Fruit fly (Drosophila melanogaster): ENCODE data around the gene Hsp67Bc.

Gene Hsp67Bc

DNA sequence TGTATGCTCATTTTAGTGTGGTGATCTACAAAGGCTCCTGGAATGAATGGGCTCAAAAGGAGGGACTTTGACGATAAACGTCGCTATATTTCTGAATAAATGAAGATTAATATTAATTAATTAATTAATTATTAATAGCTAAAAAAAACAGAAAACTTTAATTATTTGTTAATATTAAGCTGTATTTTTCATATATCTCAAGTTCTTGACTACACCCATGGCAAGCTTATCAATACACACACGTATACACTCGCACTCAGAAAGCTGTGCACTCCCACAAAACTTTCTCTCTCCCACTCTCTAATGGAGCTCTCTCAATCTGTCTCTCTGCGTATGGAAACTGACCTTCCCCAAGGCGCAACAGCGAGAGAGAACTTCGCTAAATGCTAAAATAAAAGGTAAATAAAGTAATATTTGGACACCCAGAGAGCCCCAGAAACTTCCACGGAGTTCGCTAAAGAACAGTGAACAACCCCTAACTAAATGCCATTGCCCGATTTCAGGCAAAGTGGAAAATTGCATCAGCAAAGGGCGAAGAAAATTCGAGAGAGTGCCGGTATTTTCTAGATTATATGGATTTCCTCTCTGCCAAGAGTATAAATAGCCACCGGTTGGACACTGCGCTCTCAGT, 1.2 kb upstream of the Hsp67Bc start (continued):
- TF ChIP-seq Ptx1 (GFP tag; IDR thresholded peaks at IDR 0.05) (peak; percentile 71), zen (tag; optimal IDR thresholded peaks at IDR 0.05) (peak; percentile 2), chn (GFP tag; optimal IDR thresholded peaks at IDR 0.05) (peak; percentile 6), CG11456 (GFP tag; IDR thresholded peaks at IDR 0.05) (0 out of 3 replicates have a peak, but pooled peaks have one; percentile 66), schlank (tag; optimal IDR thresholded peaks at IDR 0.05) (no peak), CG4328 (GFP tag; optimal IDR thresholded peaks at IDR 0.05) (peak; percentile 61), HmgZ (tag; optimal IDR thresholded peaks at IDR 0.05) (peak; percentile 4), CG14014 (GFP tag; IDR thresholded peaks at IDR 0.05) (peak; percentile 70; the same call in 1 of the 2 replicates), Hmx (GFP tag; optimal IDR thresholded peaks at IDR 0.05) (peak; percentile 27), Gug (GFP tag; IDR thresholded peaks at IDR 0.05) (no peak), CG14667 (GFP tag; IDR thresholded peaks at IDR 0.05) (0 out of 2 replicates have a peak, but pooled peaks have one; percentile 23), CG2120 (GFP tag; optimal IDR thresholded peaks at IDR 0.05) (peak; percentile 71), CG8290 (GFP tag; optimal IDR thresholded peaks at IDR 0.05) (no peak), CG8290 (tag; optimal IDR thresholded peaks at IDR 0.05) (peak in 1 of 2 experiments; percentile 57), CG12942 (GFP tag; optimal IDR thresholded peaks at IDR 0.05) (no peak), CG17612 (GFP tag; IDR thresholded peaks at IDR 0.05) (0 out of 2 replicates have a peak, but pooled peaks have one; percentile 24), CG18476 (GFP tag; optimal IDR thresholded peaks at IDR 0.05) (peak; percentile 60), crol (GFP tag; IDR thresholded peaks at IDR 0.05) (no peak), chinmo (GFP tag; IDR thresholded peaks at IDR 0.05; ENCODE audit: partially characterized antibody) (peak; percentile 44; the same call in 2 of the 4 replicates), CG7372 (GFP tag; IDR thresholded peaks at IDR 0.05) (peak; percentile 28; the same call in 1 of the 2 replicates), CG12104 (GFP tag; optimal IDR thresholded peaks at IDR 0.05) (no peak), Xrp1 (GFP tag; IDR thresholded peaks at IDR 0.05) (peak; percentile 75), Doc2 (GFP tag; IDR thresholded peaks at IDR 0.05) (no peak), Usf (GFP tag; optimal IDR thresholded peaks at IDR 0.05) (no peak), Fer3 (tag; optimal IDR thresholded peaks at IDR 0.05) (peak; percentile 70), CG32772 (GFP tag; IDR thresholded peaks at IDR 0.05) (0 out of 2 replicates have a peak, but pooled peaks have one; percentile 18), Bgb (GFP tag; IDR thresholded peaks at IDR 0.05; ENCODE audit: partially characterized antibody) (no peak; the same call in 1 of the 2 replicates), stc (GFP tag; IDR thresholded peaks at IDR 0.05) (peak; percentile 79), D (optimal IDR thresholded peaks at IDR 0.05) (no peak), D (GFP tag; optimal IDR thresholded peaks at IDR 0.05) (peak; percentile 66), CG15269 (tag; optimal IDR thresholded peaks at IDR 0.05) (peak; percentile 72), CG43689 (GFP tag; IDR thresholded peaks at IDR 0.05) (no peak), Ada2b (GFP tag; IDR thresholded peaks at IDR 0.05) (peak; percentile 81), CG15514 (GFP tag; optimal IDR thresholded peaks at IDR 0.05) (peak; percentile 56), CG18011 (GFP tag; optimal IDR thresholded peaks at IDR 0.05) (peak; percentile 47), CG12659 (GFP tag; optimal IDR thresholded peaks at IDR 0.05) (peak; percentile 74), CG10543 (GFP tag; optimal IDR thresholded peaks at IDR 0.05) (peak; percentile 49), CG12299 (tag; optimal IDR thresholded peaks at IDR 0.05) (peak; percentile 12), Rx (GFP tag; IDR thresholded peaks at IDR 0.05) (0 out of 2 replicates have a peak, but pooled peaks have one; percentile 7), slp2 (GFP tag; optimal IDR thresholded peaks at IDR 0.05) (no peak), gcm (GFP tag; optimal IDR thresholded peaks at IDR 0.05) (peak; percentile 33), zen2 (GFP tag; IDR thresholded peaks at IDR 0.05; ENCODE audit: partially characterized antibody) (peak; percentile 28; the same call in 1 of the 3 replicates), trem (tag; optimal IDR thresholded peaks at IDR 0.05) (peak; percentile 56), Rfx (GFP tag; IDR thresholded peaks at IDR 0.05) (peak; percentile 86), Drgx (GFP tag; IDR thresholded peaks at IDR 0.05) (peak; percentile 88), CG3281 (GFP tag; optimal IDR thresholded peaks at IDR 0.05) (peak; percentile 77), CG31441 (GFP tag; IDR thresholded peaks at IDR 0.05) (peak; percentile 75), pho (GFP tag; optimal IDR thresholded peaks at IDR 0.05) (no peak), CG13894 (tag; optimal IDR thresholded peaks at IDR 0.05) (peak; percentile 61), CG12744 (GFP tag; optimal IDR thresholded peaks at IDR 0.05) (no peak)

Data from whole organism, embryonic.